Fruit fly (Drosophila melanogaster) whole organism, prepupa: Measurements from ENCODE around the gene CG8460.

Source experiments
- Blimp-1 ChIP-seq: fragments of 200-800 bp; sonication (Bioruptor generic); optimal IDR thresholded peaks from 3 replicates; lab custom pipeline; 2017; ENCODE audit warnings: missing biosample characterization, missing genetic modification characterization, mild to moderate bottlenecking, moderate library complexity, missing genetic modification reagents
- CG10631 ChIP-seq: fragments of 200-800 bp; sonication (Bioruptor generic); optimal IDR thresholded peaks from 2 replicates; lab custom pipeline; 2016; ENCODE audit warnings: missing biosample characterization, missing genetic modification characterization
- CG10669 ChIP-seq: fragments of 200-800 bp; sonication (Bioruptor generic); optimal IDR thresholded peaks from 3 replicates; lab custom pipeline; 2018; ENCODE audit warnings: missing biosample characterization, mild to moderate bottlenecking, missing genetic modification characterization, moderate library complexity
- CG11294 ChIP-seq: fragments of 200-800 bp; sonication (Bioruptor generic); IDR thresholded peaks from 2 replicates; pipeline ENCODE4 v1.3.6; 2022; ENCODE audit warnings: missing biosample characterization, missing genetic modification characterization
- CG11902 ChIP-seq: fragments of 200-800 bp; sonication (Bioruptor generic); optimal IDR thresholded peaks from 3 replicates; lab custom pipeline; 2016; ENCODE audit warnings: missing biosample characterization, missing genetic modification characterization
- CG15336 ChIP-seq: fragments of 200-800 bp; sonication (Bioruptor generic); IDR thresholded peaks from 2 replicates; pipeline ENCODE4 v1.3.6; 2022; ENCODE audit warnings: missing biosample characterization, missing genetic modification characterization
- CG1621 ChIP-seq: fragments of 200-800 bp; sonication (Bioruptor generic); optimal IDR thresholded peaks from 3 replicates; lab custom pipeline; 2018; ENCODE audit warnings: missing biosample characterization, mild to moderate bottlenecking, missing genetic modification characterization
- CG16779 ChIP-seq: fragments of 200-800 bp; sonication (Bioruptor generic); optimal IDR thresholded peaks from 3 replicates; lab custom pipeline; 2017; ENCODE audit warnings: missing biosample characterization, mild to moderate bottlenecking, missing genetic modification characterization
- CG3032 ChIP-seq: fragments of 200-800 bp; optimal IDR thresholded peaks from 2 replicates; lab custom pipeline; 2019; ENCODE audit warnings: missing biosample characterization, mild to moderate bottlenecking, missing genetic modification characterization, moderate library complexity
- CG31627 ChIP-seq: fragments of 200-800 bp; sonication (Bioruptor generic); optimal IDR thresholded peaks from 3 replicates; lab custom pipeline; 2016; ENCODE audit warnings: missing biosample characterization, missing genetic modification characterization
- CG32006 ChIP-seq: fragments of 200-800 bp; sonication (Bioruptor generic); optimal IDR thresholded peaks from 3 replicates; lab custom pipeline; 2017; ENCODE audit warnings: missing biosample characterization, mild to moderate bottlenecking, missing genetic modification characterization
- CG34406 ChIP-seq: fragments of 200-800 bp; sonication (Bioruptor generic); optimal IDR thresholded peaks from 3 replicates; lab custom pipeline; 2016; ENCODE audit warnings: missing biosample characterization, missing genetic modification characterization
- CG4318 ChIP-seq: fragments of 200-800 bp; sonication (Bioruptor generic); optimal IDR thresholded peaks from 3 replicates; lab custom pipeline; 2017; ENCODE audit warnings: missing biosample characterization, mild to moderate bottlenecking, missing genetic modification characterization
- CG6163 ChIP-seq: fragments of 200-800 bp; sonication (Bioruptor generic); IDR thresholded peaks from 3 replicates; pipeline ENCODE4 v1.3.6; 2022; ENCODE audit warnings: missing biosample characterization, missing genetic modification characterization
- CG6276 ChIP-seq: fragments of 200-800 bp; sonication (Bioruptor generic); optimal IDR thresholded peaks from 2 replicates; lab custom pipeline; 2017; ENCODE audit warnings: missing biosample characterization, mild to moderate bottlenecking, missing genetic modification characterization
- CG6792 ChIP-seq: fragments of 200-800 bp; sonication (Bioruptor generic); optimal IDR thresholded peaks from 3 replicates; lab custom pipeline; 2016; ENCODE audit warnings: missing biosample characterization, missing genetic modification characterization
- CG6808 ChIP-seq: fragments of 200-800 bp; sonication (Bioruptor generic); optimal IDR thresholded peaks from 3 replicates; lab custom pipeline; 2017; ENCODE audit warnings: missing biosample characterization, missing genetic modification characterization, mild to moderate bottlenecking, moderate library complexity, missing genetic modification reagents
- CG6854 ChIP-seq: fragments of 200-800 bp; sonication (Bioruptor generic); optimal IDR thresholded peaks from 2 replicates; lab custom pipeline; 2017; ENCODE audit warnings: missing biosample characterization, mild to moderate bottlenecking, missing genetic modification characterization
- CG7368 ChIP-seq: fragments of 200-800 bp; sonication (Bioruptor generic); optimal IDR thresholded peaks from 3 replicates; lab custom pipeline; 2016; ENCODE audit warnings: missing biosample characterization, missing genetic modification characterization
- CG8119 ChIP-seq: fragments of 200-800 bp; sonication (Bioruptor generic); IDR thresholded peaks from 3 replicates; pipeline ENCODE4 v1.3.6; 2022; ENCODE audit warnings: missing biosample characterization, missing genetic modification characterization
- CG8319 ChIP-seq: fragments of 200-800 bp; sonication (Bioruptor generic); optimal IDR thresholded peaks from 3 replicates; lab custom pipeline; 2016; ENCODE audit warnings: missing biosample characterization, missing genetic modification characterization
- CG8632 ChIP-seq: fragments of 200-800 bp; sonication (Bioruptor generic); optimal IDR thresholded peaks from 3 replicates; lab custom pipeline; 2016; ENCODE audit warnings: missing biosample characterization, missing genetic modification characterization
- CG9139 ChIP-seq: fragments of 200-800 bp; sonication (Bioruptor generic); optimal IDR thresholded peaks from 3 replicates; lab custom pipeline; 2017; ENCODE audit warnings: missing biosample characterization, mild to moderate bottlenecking, missing genetic modification characterization
- Eip75B ChIP-seq: fragments of 200-800 bp; sonication (Bioruptor generic); optimal IDR thresholded peaks from 3 replicates; lab custom pipeline; 2016; ENCODE audit warnings: missing biosample characterization, missing genetic modification characterization
- Eip78C ChIP-seq: fragments of 200-800 bp; sonication (Bioruptor generic); peaks from one replicate; lab custom pipeline; 2016; ENCODE audit warnings: missing biosample characterization, missing genetic modification characterization
- Eip93F ChIP-seq: fragments of 200-800 bp; sonication (Bioruptor generic); optimal IDR thresholded peaks from 2 replicates; lab custom pipeline; 2016; ENCODE audit warnings: missing biosample characterization, mild to moderate bottlenecking, missing genetic modification characterization
- Ets21C ChIP-seq: fragments of 200-800 bp; sonication (Bioruptor generic); optimal IDR thresholded peaks from 3 replicates; lab custom pipeline; 2016; ENCODE audit warnings: missing biosample characterization, missing genetic modification characterization
- Ets96B ChIP-seq: fragments of 200-800 bp; optimal IDR thresholded peaks from 2 replicates; lab custom pipeline; 2019; ENCODE audit warnings: missing biosample characterization, mild to moderate bottlenecking, missing genetic modification characterization, moderate library complexity
- Gug ChIP-seq: fragments of 200-800 bp; sonication (Bioruptor generic); IDR thresholded peaks from 2 replicates; pipeline ENCODE4 v1.3.6; 2022; ENCODE audit warnings: missing biosample characterization, missing genetic modification characterization
- Hr38 ChIP-seq: sonication (Bioruptor generic); optimal IDR thresholded peaks from 2 replicates; lab custom pipeline; 2016; ENCODE audit warnings: missing biosample characterization, missing genetic modification characterization
- Hr39 ChIP-seq: fragments of 200-800 bp; sonication (Bioruptor generic); optimal IDR thresholded peaks from 2 replicates; lab custom pipeline; 2016; ENCODE audit warnings: missing biosample characterization, missing genetic modification characterization
- Hr4 ChIP-seq: fragments of 200-800 bp; sonication (Bioruptor generic); optimal IDR thresholded peaks from 3 replicates; lab custom pipeline; 2016; ENCODE audit warnings: missing biosample characterization, missing genetic modification characterization
- Lpt ChIP-seq: fragments of 200-800 bp; sonication (Bioruptor generic); optimal IDR thresholded peaks from 3 replicates; lab custom pipeline; 2016; ENCODE audit warnings: missing biosample characterization, missing genetic modification characterization
- Met ChIP-seq: fragments of 200-800 bp; sonication (Bioruptor generic); optimal IDR thresholded peaks from 3 replicates; lab custom pipeline; 2016; ENCODE audit warnings: missing biosample characterization, missing genetic modification characterization
- OdsH ChIP-seq: fragments of 200-800 bp; sonication (Bioruptor generic); optimal IDR thresholded peaks from 3 replicates; lab custom pipeline; 2016; ENCODE audit warnings: missing biosample characterization, missing genetic modification characterization
- Smox ChIP-seq: fragments of 200-800 bp; sonication (Bioruptor generic); optimal IDR thresholded peaks from 3 replicates; lab custom pipeline; 2016; ENCODE audit warnings: missing biosample characterization, missing genetic modification characterization
- Sox102F ChIP-seq: fragments of 200-800 bp; sonication (Bioruptor generic); optimal IDR thresholded peaks from 2 replicates; lab custom pipeline; 2016; ENCODE audit warnings: missing biosample characterization, mild to moderate bottlenecking, missing genetic modification characterization
- Sox14 ChIP-seq: fragments of 200-800 bp; sonication (Bioruptor generic); optimal IDR thresholded peaks from 3 replicates; lab custom pipeline; 2016; ENCODE audit warnings: missing biosample characterization, missing genetic modification characterization
- achi ChIP-seq: fragments of 200-800 bp; sonication (Bioruptor generic); optimal IDR thresholded peaks from 3 replicates; lab custom pipeline; 2016; ENCODE audit warnings: missing biosample characterization, missing genetic modification characterization
- acj6 ChIP-seq: fragments of 200-800 bp; sonication (Bioruptor generic); optimal IDR thresholded peaks from 3 replicates; lab custom pipeline; 2016; ENCODE audit warnings: missing biosample characterization, missing genetic modification characterization
- cyc ChIP-seq: fragments of 200-800 bp; sonication (Bioruptor generic); optimal IDR thresholded peaks from 3 replicates; lab custom pipeline; 2016; ENCODE audit warnings: missing biosample characterization, missing genetic modification characterization
- dac ChIP-seq: fragments of 200-800 bp; sonication (Bioruptor generic); optimal IDR thresholded peaks from 2 replicates; lab custom pipeline; 2017; ENCODE audit warnings: missing biosample characterization, mild to moderate bottlenecking, missing genetic modification characterization
- dsx ChIP-seq: fragments of 200-800 bp; optimal IDR thresholded peaks from 3 replicates; lab custom pipeline; 2019; ENCODE audit warnings: missing biosample characterization, mild to moderate bottlenecking, missing genetic modification characterization, moderate library complexity; ENCODE audit not compliant: poor library complexity, severe bottlenecking
- eg ChIP-seq: fragments of 200-800 bp; sonication (Bioruptor generic); IDR thresholded peaks from 3 replicates; pipeline ENCODE4 v1.3.6; 2022; ENCODE audit warnings: missing biosample characterization, missing genetic modification characterization
- esn ChIP-seq: fragments of 200-800 bp; sonication (Bioruptor generic); optimal IDR thresholded peaks from 2 replicates; lab custom pipeline; 2016; ENCODE audit warnings: missing biosample characterization, mild to moderate bottlenecking, missing genetic modification characterization, moderate library complexity
- fd59A ChIP-seq: fragments of 200-800 bp; sonication (Bioruptor generic); optimal IDR thresholded peaks from 2 replicates; lab custom pipeline; 2017; ENCODE audit warnings: missing biosample characterization, mild to moderate bottlenecking, missing genetic modification characterization, missing genetic modification reagents
- fd85E ChIP-seq: fragments of 200-800 bp; sonication (Bioruptor generic); optimal IDR thresholded peaks from 3 replicates; lab custom pipeline; 2016; ENCODE audit warnings: missing biosample characterization, missing genetic modification characterization
- fkh ChIP-seq: fragments of 200-800 bp; sonication (Bioruptor generic); optimal IDR thresholded peaks from 3 replicates; lab custom pipeline; 2017; ENCODE audit warnings: missing biosample characterization, mild to moderate bottlenecking, missing genetic modification characterization, moderate library complexity
- lz ChIP-seq: fragments of 200-800 bp; sonication (Bioruptor generic); optimal IDR thresholded peaks from 3 replicates; lab custom pipeline; 2016; ENCODE audit warnings: missing biosample characterization, missing genetic modification characterization
- net ChIP-seq: fragments of 200-800 bp; sonication (Bioruptor generic); optimal IDR thresholded peaks from 3 replicates; lab custom pipeline; 2016; ENCODE audit warnings: missing biosample characterization, missing genetic modification characterization
- pdm3 ChIP-seq: fragments of 200-800 bp; sonication (Bioruptor generic); optimal IDR thresholded peaks from 3 replicates; lab custom pipeline; 2016; ENCODE audit warnings: missing biosample characterization, missing genetic modification characterization
- salr ChIP-seq, 2 experiments: fragments of 200-800 bp; sonication (Bioruptor generic); optimal IDR thresholded peaks; 3 replicates each; lab custom pipeline; 2016 to 2018; ENCODE audit warnings: missing biosample characterization in 2 of 2, missing genetic modification characterization in 2 of 2, mild to moderate bottlenecking in 1 of 2
- spab ChIP-seq: fragments of 200-800 bp; sonication (Bioruptor generic); optimal IDR thresholded peaks from 2 replicates; lab custom pipeline; 2017; ENCODE audit warnings: missing biosample characterization, mild to moderate bottlenecking, missing genetic modification characterization, missing genetic modification reagents

Gene CG8460

DNA sequence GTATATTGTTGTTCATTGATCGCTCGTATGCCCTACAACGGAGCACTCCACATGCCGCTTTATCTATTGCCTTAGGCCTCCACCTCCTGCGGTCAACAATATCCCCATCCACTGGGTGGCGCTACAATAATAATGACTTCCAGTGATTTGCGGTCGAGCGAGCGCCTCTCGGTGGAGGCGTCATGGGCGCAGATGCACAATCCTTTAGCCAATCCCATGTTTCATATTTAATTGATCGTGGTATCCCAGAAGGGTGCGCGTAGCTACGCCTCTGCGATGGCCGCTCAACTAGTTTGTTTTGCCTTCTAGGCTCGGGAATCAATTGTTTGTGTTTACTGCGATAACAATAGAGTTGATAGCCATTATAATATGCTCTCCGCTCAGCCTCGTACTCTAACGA is 32.1 kb downstream of the CG8460 start:
- TF ChIP-seq CG7368 = no peak
- no peak for TF ChIP-seq Sox14 (GFP tag; lab: Kevin White, UChicago)
- no peak for TF ChIP-seq CG10669 (GFP tag; lab: Kevin White, UChicago)
- peak; percentile 26 for TF ChIP-seq CG16779 (tag; lab: Kevin White, UChicago)
- no peak for TF ChIP-seq CG34406 (GFP tag; lab: Kevin White, UChicago)
- TF ChIP-seq eg (GFP tag; lab: Robert Waterston, UW) = peak; percentile 78
- TF ChIP-seq Hr4 (GFP tag; lab: Kevin White, UChicago) = peak; percentile 66
- TF ChIP-seq Sox102F (GFP tag; lab: Kevin White, UChicago) = no peak
- TF ChIP-seq fd85E (GFP tag; lab: Kevin White, UChicago) = no peak
- TF ChIP-seq CG6854 = no peak
- no peak for TF ChIP-seq Hr38 (GFP tag; lab: Kevin White, UChicago)
- no peak for TF ChIP-seq CG9139 (GFP tag; lab: Kevin White, UChicago)
- TF ChIP-seq acj6 (GFP tag; lab: Kevin White, UChicago) = no peak
- TF ChIP-seq Hr39 (GFP tag; lab: Kevin White, UChicago) = no peak
- TF ChIP-seq cyc (GFP tag; lab: Kevin White, UChicago) = no peak
- TF ChIP-seq dac (GFP tag; lab: Kevin White, UChicago) = peak; percentile 35
- TF ChIP-seq Met = no peak
- no peak for TF ChIP-seq CG10631 (GFP tag; lab: Kevin White, UChicago)
- TF ChIP-seq CG3032 (tag; lab: Kevin White, UChicago) = no peak
- TF ChIP-seq CG15336 = peak; percentile 68
- TF ChIP-seq CG11294 = peak; percentile 63
- no peak for TF ChIP-seq OdsH
- no peak for TF ChIP-seq Ets21C (GFP tag; lab: Kevin White, UChicago)
- no peak for TF ChIP-seq CG8319
- no peak for TF ChIP-seq Eip93F
- peak; percentile 47 for TF ChIP-seq fkh
- TF ChIP-seq CG8119 (GFP tag; lab: Robert Waterston, UW) = peak; percentile 18; the same call in 2 of the 3 replicates
- TF ChIP-seq spab (GFP tag; lab: Kevin White, UChicago) = no peak
- no peak for TF ChIP-seq pdm3 (GFP tag; lab: Kevin White, UChicago)
- TF ChIP-seq Eip78C (GFP tag; lab: Kevin White, UChicago) = no peak
- no peak for TF ChIP-seq CG6792
- no peak for TF ChIP-seq net
- no peak for TF ChIP-seq CG6808 (GFP tag; lab: Kevin White, UChicago)
- TF ChIP-seq lz = no peak
- TF ChIP-seq achi (GFP tag; lab: Kevin White, UChicago) = no peak
- TF ChIP-seq Blimp-1 (GFP tag; lab: Kevin White, UChicago) = no peak
- no peak for TF ChIP-seq fd59A (GFP tag; lab: Kevin White, UChicago)
- TF ChIP-seq Eip75B (GFP tag; lab: Kevin White, UChicago) = no peak
- no peak for TF ChIP-seq Ets96B (tag; lab: Kevin White, UChicago)
- no peak for TF ChIP-seq esn (GFP tag; lab: Kevin White, UChicago)
- no peak for TF ChIP-seq CG31627 (GFP tag; lab: Kevin White, UChicago)
- no peak for TF ChIP-seq CG8632 (GFP tag; lab: Kevin White, UChicago)
- TF ChIP-seq CG11902 (GFP tag; lab: Kevin White, UChicago) = no peak
- peak; percentile 75 for TF ChIP-seq CG6163 (GFP tag; lab: Robert Waterston, UW)
- no peak for TF ChIP-seq Lpt
- peak in 1 of 2 experiments; percentile 2 for TF ChIP-seq salr (GFP tag; optimal IDR thresholded peaks at IDR 0.05; lab: Kevin White, UChicago)
- TF ChIP-seq Smox (GFP tag; lab: Kevin White, UChicago) = no peak
- peak; percentile 2 for TF ChIP-seq dsx (GFP tag; lab: Kevin White, UChicago)
- no peak for TF ChIP-seq CG6276 (GFP tag; lab: Kevin White, UChicago)
- peak; percentile 72 for TF ChIP-seq Gug
- peak; percentile 47 for TF ChIP-seq CG4318 (GFP tag; lab: Kevin White, UChicago)
- TF ChIP-seq CG1621 (tag; lab: Kevin White, UChicago) = no peak
- peak; percentile 64 for TF ChIP-seq CG32006
